Worm (Caenorhabditis elegans): ENCODE results near the gene msp-45.

DNA sequence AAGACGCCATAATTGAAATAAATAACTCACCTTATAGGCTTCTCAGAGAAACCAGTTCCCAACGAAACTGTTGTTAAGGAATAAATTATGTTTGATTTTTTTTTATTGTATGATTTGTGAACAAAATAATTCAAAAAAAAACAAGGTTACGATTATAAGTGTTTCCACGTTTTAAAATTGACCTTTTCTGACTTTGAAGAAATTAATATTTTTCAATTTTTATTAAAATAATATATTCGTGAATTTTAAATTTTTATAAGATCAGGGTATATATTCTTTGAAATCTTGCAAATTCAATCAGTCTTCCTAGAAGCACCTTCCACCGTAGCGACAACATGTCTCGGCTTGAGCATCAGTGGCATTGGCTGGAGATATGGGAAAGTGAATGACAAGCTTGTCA is 17.5 kb upstream of the msp-45 start, which contains the start of gene C27D6.3:
- TF ChIP-seq mdl-1 (tag; optimal IDR thresholded peaks at IDR 0.05), result no peak
- no peak for TF ChIP-seq tbx-2 (tag; optimal IDR thresholded peaks at IDR 0.05)
- TF ChIP-seq ama-1 (optimal IDR thresholded peaks at IDR 0.05), result no peak
- no peak for TF ChIP-seq nhr-77 (tag; optimal IDR thresholded peaks at IDR 0.05)
- TF ChIP-seq lin-39 (tag; optimal IDR thresholded peaks at IDR 0.05), result no peak
- TF ChIP-seq lsy-12 (tag; optimal IDR thresholded peaks at IDR 0.05), result no peak
- no peak for TF ChIP-seq ztf-11 (tag; optimal IDR thresholded peaks at IDR 0.05)
- TF ChIP-seq aly-2 (tag; optimal IDR thresholded peaks at IDR 0.05), result no peak
- TF ChIP-seq zag-1 (tag; optimal IDR thresholded peaks at IDR 0.05), result no peak
- no peak for TF ChIP-seq lin-15B (tag; optimal IDR thresholded peaks at IDR 0.05)
- TF ChIP-seq pha-4 (tag; optimal IDR thresholded peaks at IDR 0.05), result no peak
- TF ChIP-seq snpc-4 (tag; optimal IDR thresholded peaks at IDR 0.05), result no peak
- TF ChIP-seq nhr-11 (tag; optimal IDR thresholded peaks at IDR 0.05), result no peak
- no peak for TF ChIP-seq unc-62 (GFP tag; optimal IDR thresholded peaks at IDR 0.05)

Measured in whole organism, L3 larva.